Worm (Caenorhabditis elegans) whole organism, young adult: ENCODE data around the gene Y105C5B.20.

Experiments
- ZK185.1 ChIP-seq: sonication (generic microtip); optimal IDR thresholded peaks from 2 replicates; lab custom pipeline; 2016; ENCODE audit warnings: mild to moderate bottlenecking, missing genetic modification characterization, missing compliant biosample characterization; ENCODE audit not compliant: poor library complexity, severe bottlenecking
- dpff-1 ChIP-seq: sonication (generic microtip); optimal IDR thresholded peaks from 2 replicates; lab custom pipeline; 2017; ENCODE audit warnings: mild to moderate bottlenecking, missing genetic modification characterization, missing compliant biosample characterization
- dpl-1 ChIP-seq: fragments of 150-350 bp; optimal IDR thresholded peaks from 2 replicates; lab custom pipeline; 2014; ENCODE audit warnings: missing biosample characterization, missing genetic modification reagents, missing genetic modification characterization
- egrh-3 ChIP-seq: fragments of 200-800 bp; sonication (Bioruptor generic); IDR thresholded peaks from 2 replicates; pipeline ENCODE4 v1.3.6; 2022; ENCODE audit warnings: missing genetic modification reagents, missing genetic modification characterization, missing compliant biosample characterization
- ekl-4 ChIP-seq: fragments of 200-800 bp; sonication (Bioruptor generic); IDR thresholded peaks from 2 replicates; pipeline ENCODE4 v1.3.6; 2022; ENCODE audit warnings: missing genetic modification reagents, missing genetic modification characterization, missing compliant biosample characterization
- him-1 ChIP-seq: sonication (generic microtip); optimal IDR thresholded peaks from 2 replicates; lab custom pipeline; 2016; ENCODE audit warnings: missing genotype, missing genetic modification reagents, missing genetic modification characterization, missing compliant biosample characterization
- let-526 ChIP-seq: fragments of 200-800 bp; sonication (Bioruptor generic); IDR thresholded peaks from 2 replicates; pipeline ENCODE4 v1.3.6; 2022; ENCODE audit warnings: missing genetic modification reagents, missing genetic modification characterization, missing compliant biosample characterization
- lin-40 ChIP-seq: sonication (generic microtip); optimal IDR thresholded peaks from 2 replicates; lab custom pipeline; 2016; ENCODE audit warnings: missing genetic modification characterization, mild to moderate bottlenecking, missing compliant biosample characterization, missing genotype, missing genetic modification reagents
- mel-28 ChIP-seq: sonication (generic microtip); optimal IDR thresholded peaks from 2 replicates; lab custom pipeline; 2016; ENCODE audit warnings: borderline replicate concordance, mild to moderate bottlenecking, missing genetic modification characterization, missing compliant biosample characterization
- pha-4 ChIP-seq: fragments of 150-350 bp; sonication (generic microtip); optimal IDR thresholded peaks from 2 replicates; lab custom pipeline; 2014; ENCODE audit warnings: missing biosample characterization, missing genetic modification reagents, missing genetic modification characterization
- zfh-2 ChIP-seq: fragments of 200-800 bp; sonication (Bioruptor generic); conservative IDR thresholded peaks from 2 replicates; pipeline ENCODE4 v1.3.6; 2022; ENCODE audit warnings: missing genetic modification reagents, missing genetic modification characterization, missing compliant biosample characterization

DNA sequence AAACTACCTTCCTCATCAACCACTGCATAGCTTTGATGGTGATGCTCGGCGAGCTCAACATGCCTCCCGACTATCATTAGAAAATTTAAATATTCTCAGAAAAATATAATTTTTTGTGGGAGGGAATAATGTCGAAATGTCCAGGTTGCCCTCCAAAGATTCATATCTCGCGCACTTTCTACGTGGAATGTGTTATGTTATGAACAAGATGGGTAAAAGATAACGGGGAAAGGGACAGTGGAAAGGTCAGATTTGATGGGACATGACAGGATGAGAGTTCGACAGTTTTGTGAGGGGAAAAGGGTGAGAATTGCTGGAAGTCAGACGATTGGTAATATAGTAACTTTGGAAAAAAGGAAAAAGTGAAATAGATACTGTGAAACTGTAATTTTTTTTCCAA lies 11.9 kb upstream of the Y105C5B.20 start:
- TF ChIP-seq let-526, result no peak
- no peak for TF ChIP-seq zfh-2 (GFP tag; lab: Robert Waterston, UW)
- no peak for TF ChIP-seq dpl-1 (GFP tag; lab: Kevin White, UChicago)
- no peak for TF ChIP-seq pha-4 (tag; lab: Kevin White, UChicago)
- no peak for TF ChIP-seq him-1 (tag; lab: Kevin White, UChicago)
- no peak for TF ChIP-seq egrh-3 (GFP tag; lab: Robert Waterston, UW)
- no peak for TF ChIP-seq ZK185.1
- no peak for TF ChIP-seq dpff-1
- TF ChIP-seq lin-40 (tag; lab: Kevin White, UChicago), result no peak
- TF ChIP-seq ekl-4, result no peak
- no peak for TF ChIP-seq mel-28 (tag; lab: Kevin White, UChicago)
